Worm (Caenorhabditis elegans) whole organism, early embryonic: ENCODE results near the gene C16D9.4.

Experiments used
- B0310.2 ChIP-seq: sonication (generic microtip); optimal IDR thresholded peaks from 2 replicates; lab custom pipeline; 2016; ENCODE audit warnings: mild to moderate bottlenecking, missing genetic modification characterization, missing compliant biosample characterization
- F13C5.2 ChIP-seq: sonication (generic microtip); optimal IDR thresholded peaks from 2 replicates; lab custom pipeline; 2017; ENCODE audit warnings: mild to moderate bottlenecking, missing genetic modification characterization, inconsistent platforms, missing compliant biosample characterization
- aly-1 ChIP-seq: sonication (generic microtip); optimal IDR thresholded peaks from 2 replicates; lab custom pipeline; 2016; ENCODE audit warnings: missing genetic modification characterization, missing compliant biosample characterization
- ama-1 ChIP-seq: fragments of 150-350 bp; optimal IDR thresholded peaks from 2 replicates; lab custom pipeline; 2014
- ceh-13 ChIP-seq: fragments of 200-800 bp; sonication (Bioruptor generic); optimal IDR thresholded peaks from 2 replicates; lab custom pipeline; 2018; ENCODE audit warnings: mild to moderate bottlenecking, missing genetic modification characterization, missing compliant biosample characterization
- ceh-36 ChIP-seq: sonication (generic microtip); optimal IDR thresholded peaks from 2 replicates; lab custom pipeline; 2016; ENCODE audit warnings: missing genetic modification characterization, inconsistent platforms, missing compliant biosample characterization
- ets-7 ChIP-seq: sonication (generic microtip); optimal IDR thresholded peaks from 2 replicates; lab custom pipeline; 2016; ENCODE audit warnings: missing genotype, missing genetic modification characterization, missing compliant biosample characterization
- flt-1 ChIP-seq: fragments of 200-800 bp; sonication (Bioruptor generic); IDR thresholded peaks from 2 replicates; pipeline ENCODE4 v1.3.6; 2022; ENCODE audit warnings: missing genetic modification characterization, missing compliant biosample characterization
- hmbx-1 ChIP-seq: sonication (generic microtip); optimal IDR thresholded peaks from 2 replicates; lab custom pipeline; 2016; ENCODE audit warnings: mild to moderate bottlenecking, missing genetic modification characterization, missing compliant biosample characterization
- hmg-4 ChIP-seq: fragments of 200-800 bp; sonication (Bioruptor generic); optimal IDR thresholded peaks from 2 replicates; lab custom pipeline; 2018; ENCODE audit warnings: mild to moderate bottlenecking, missing genetic modification characterization, missing compliant biosample characterization
- hnd-1 ChIP-seq: sonication (generic microtip); optimal IDR thresholded peaks from 2 replicates; lab custom pipeline; 2016; ENCODE audit warnings: missing genetic modification characterization, missing compliant biosample characterization
- pes-1 ChIP-seq: fragments of 200-800 bp; sonication (Bioruptor generic); IDR thresholded peaks from 2 replicates; pipeline ENCODE4 v1.3.6; 2022; ENCODE audit warnings: missing genetic modification reagents, missing genetic modification characterization, missing compliant biosample characterization
- scrt-1 ChIP-seq: fragments of 200-800 bp; sonication (Bioruptor generic); IDR thresholded peaks from 2 replicates; pipeline ENCODE4 v1.3.6; 2022; ENCODE audit warnings: missing genetic modification characterization, missing compliant biosample characterization
- sea-1 ChIP-seq: fragments of 200-800 bp; sonication (Bioruptor generic); conservative IDR thresholded peaks from 2 replicates; pipeline ENCODE4 v1.3.6; 2022; ENCODE audit warnings: missing genetic modification characterization, missing compliant biosample characterization
- tbx-11 ChIP-seq: fragments of 200-800 bp; sonication (Bioruptor generic); IDR thresholded peaks from 2 replicates; pipeline ENCODE4 v1.3.6; 2022; ENCODE audit warnings: missing genetic modification characterization, missing compliant biosample characterization
- tbx-37 ChIP-seq: fragments of 200-800 bp; sonication (Bioruptor generic); conservative IDR thresholded peaks from 2 replicates; pipeline ENCODE4 v1.3.6; 2022; ENCODE audit warnings: missing genetic modification reagents, missing genetic modification characterization, missing compliant biosample characterization
- tra-4 ChIP-seq: sonication (generic microtip); optimal IDR thresholded peaks from 2 replicates; lab custom pipeline; 2017; ENCODE audit warnings: missing genetic modification characterization, missing compliant biosample characterization

The C16D9.4 gene

ce11 chrV:8217661-8218265 is 24.9 kb downstream of the C16D9.4 start, which contains the start of gene K07C11.8:
K07C11.8 (minus strand) TSS chrV:8217884.
- TF ChIP-seq hnd-1 (tag; lab: Kevin White, UChicago) (no peak), pes-1 (GFP tag; lab: Robert Waterston, UW) (no peak), scrt-1 (no peak), ceh-36 (tag; lab: Kevin White, UChicago) (no peak), F13C5.2 (tag; lab: Kevin White, UChicago) (no peak), hmbx-1 (tag; lab: Kevin White, UChicago) (no peak), flt-1 (no peak), hmg-4 (GFP tag; lab: Kevin White, UChicago) (no peak), sea-1 (GFP tag; lab: Robert Waterston, UW) (no peak)

ce11 chrV:8217118-8217517 is 25.6 kb downstream of the C16D9.4 start:
- TF ChIP-seq ceh-13 (GFP tag; lab: Kevin White, UChicago) (no peak), hmg-4 (GFP tag; lab: Kevin White, UChicago) (no peak), tra-4 (tag; lab: Kevin White, UChicago) (no peak), F13C5.2 (tag; lab: Kevin White, UChicago) (no peak), ceh-36 (tag; lab: Kevin White, UChicago) (no peak), tbx-11 (GFP tag; lab: Robert Waterston, UW) (no peak), hmbx-1 (tag; lab: Kevin White, UChicago) (no peak), sea-1 (GFP tag; lab: Robert Waterston, UW) (no peak)

ce11 chrV:8215158-8215557 is 27.5 kb downstream of the C16D9.4 start:
- TF ChIP-seq scrt-1 (no peak), ceh-13 (GFP tag; lab: Kevin White, UChicago) (no peak), F13C5.2 (tag; lab: Kevin White, UChicago) (no peak), hnd-1 (tag; lab: Kevin White, UChicago) (no peak), tra-4 (tag; lab: Kevin White, UChicago) (no peak), pes-1 (GFP tag; lab: Robert Waterston, UW) (no peak), tbx-11 (GFP tag; lab: Robert Waterston, UW) (no peak), hmg-4 (GFP tag; lab: Kevin White, UChicago) (no peak)

- no peak for TF ChIP-seq hnd-1 (tag; lab: Kevin White, UChicago)
- no peak for TF ChIP-seq sea-1 (GFP tag; lab: Robert Waterston, UW)
Observed at ce11 chrV:8213868-8214267, 28.8 kb downstream of the C16D9.4 start, which contains the start of gene K07C11.7. K07C11.7 (minus strand) TSS chrV:8213968.

- TF ChIP-seq ceh-13 (GFP tag; lab: Kevin White, UChicago) (no peak), ceh-36 (tag; lab: Kevin White, UChicago) (no peak), ama-1 (lab: Kevin White, UChicago) (no peak), F13C5.2 (tag; lab: Kevin White, UChicago) (no peak)
Observed at ce11 chrV:8212816-8213215, 29.9 kb downstream of the C16D9.4 start.

- TF ChIP-seq F13C5.2 (tag; lab: Kevin White, UChicago), result no peak
- TF ChIP-seq hmbx-1 (tag; lab: Kevin White, UChicago), result no peak
- no peak for TF ChIP-seq ceh-36 (tag; lab: Kevin White, UChicago)
- no peak for TF ChIP-seq tbx-37 (GFP tag; lab: Robert Waterston, UW)
- TF ChIP-seq pes-1 (GFP tag; lab: Robert Waterston, UW), result no peak
- TF ChIP-seq sea-1 (GFP tag; lab: Robert Waterston, UW), result no peak
- no peak for TF ChIP-seq ama-1 (lab: Kevin White, UChicago)
Observed at ce11 chrV:8211993-8212392, 30.7 kb downstream of the C16D9.4 start.

- no peak for TF ChIP-seq scrt-1
- no peak for TF ChIP-seq F13C5.2 (tag; lab: Kevin White, UChicago)
- no peak for TF ChIP-seq hmg-4 (GFP tag; lab: Kevin White, UChicago)
- no peak for TF ChIP-seq aly-1 (tag; lab: Kevin White, UChicago)
- TF ChIP-seq pes-1 (GFP tag; lab: Robert Waterston, UW), result no peak
- no peak for TF ChIP-seq hnd-1 (tag; lab: Kevin White, UChicago)
- no peak for TF ChIP-seq tra-4 (tag; lab: Kevin White, UChicago)
- no peak for TF ChIP-seq B0310.2
- no peak for TF ChIP-seq flt-1
- no peak for TF ChIP-seq tbx-11 (GFP tag; lab: Robert Waterston, UW)
- TF ChIP-seq sea-1 (GFP tag; lab: Robert Waterston, UW), result no peak
Observed at ce11 chrV:8210527-8210926, 32.2 kb downstream of the C16D9.4 start.

- TF ChIP-seq ets-7 (tag; lab: Kevin White, UChicago) (no peak), ceh-36 (tag; lab: Kevin White, UChicago) (no peak), tra-4 (tag; lab: Kevin White, UChicago) (no peak), aly-1 (tag; lab: Kevin White, UChicago) (no peak), tbx-37 (GFP tag; lab: Robert Waterston, UW) (no peak), hmbx-1 (tag; lab: Kevin White, UChicago) (no peak), pes-1 (GFP tag; lab: Robert Waterston, UW) (no peak), hnd-1 (tag; lab: Kevin White, UChicago) (no peak), tbx-11 (GFP tag; lab: Robert Waterston, UW) (no peak), B0310.2 (no peak), ama-1 (lab: Kevin White, UChicago) (no peak), F13C5.2 (tag; lab: Kevin White, UChicago) (no peak)
Observed at ce11 chrV:8206931-8207330, 35.8 kb downstream of the C16D9.4 start, which contains the start of gene timp-1. timp-1 (plus strand) TSS chrV:8207235.
